Fruit fly (Drosophila melanogaster) S2 (cell line): ENCODE results near the gene mbm.

Source experiments
- CG8478 ChIP-seq: fragments of >200 bp; optimal IDR thresholded peaks from 2 replicates; lab custom pipeline; 2018
- CTCF ChIP-seq, 2 experiments: fragments of >200 bp; optimal IDR thresholded peaks; 2 replicates each; lab custom pipeline; 2018

dm6 chr2L:303306-303962 lies 29.9 kb upstream of the mbm start:
- TF ChIP-seq CG8478 (lab: Kevin White, UChicago) (no peak), CTCF (optimal IDR thresholded peaks at IDR 0.05; lab: Kevin White, UChicago) (no peak)
